Fruit fly (Drosophila melanogaster): ENCODE results near the gene CG17221.

DNA sequence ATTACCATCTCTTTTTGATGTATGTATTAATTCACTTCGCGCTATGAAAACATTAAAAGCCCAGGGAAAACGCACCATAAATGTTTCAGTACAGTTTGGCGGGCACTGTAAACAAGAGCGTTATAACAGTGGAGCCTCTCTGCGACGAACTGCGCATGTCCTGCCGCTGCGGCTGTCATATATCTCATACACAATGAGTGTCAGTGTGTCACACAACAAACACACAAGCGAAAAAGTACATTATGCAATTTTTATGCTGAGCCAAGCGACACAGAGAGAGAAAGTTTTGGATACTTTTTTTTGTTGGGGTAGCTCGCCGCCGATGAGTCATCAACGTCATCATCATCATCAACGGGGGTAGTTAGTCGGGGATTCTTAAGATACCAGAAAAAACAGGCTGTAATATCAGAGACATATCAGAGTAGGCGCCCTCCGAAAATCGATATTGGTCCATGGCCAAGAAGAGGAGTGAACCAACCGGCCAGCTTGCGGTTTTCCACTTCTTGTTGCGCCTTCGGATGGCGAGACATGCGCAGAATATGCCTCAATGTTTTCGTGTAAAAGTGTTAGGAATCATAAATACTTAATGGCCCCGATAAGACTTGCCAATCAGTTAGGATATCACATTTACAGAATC lies 48.6 kb downstream of the CG17221 start:
- TF ChIP-seq CG12768 (GFP tag; optimal IDR thresholded peaks at IDR 0.05) (no peak), ovo (GFP tag; optimal IDR thresholded peaks at IDR 0.05) (no peak), cnc (optimal IDR thresholded peaks at IDR 0.05) (no peak), Hr96 (GFP tag; optimal IDR thresholded peaks at IDR 0.05) (no peak), CG1620 (GFP tag; optimal IDR thresholded peaks at IDR 0.05) (no peak), CG11617 (GFP tag; optimal IDR thresholded peaks at IDR 0.05) (no peak), bab1 (GFP tag; optimal IDR thresholded peaks at IDR 0.05) (no peak), pad (GFP tag; optimal IDR thresholded peaks at IDR 0.05) (no peak), CG14711 (tag; optimal IDR thresholded peaks at IDR 0.05) (no peak)
